Fruit fly (Drosophila melanogaster) Kc167 (cell line): ENCODE results near the gene Ada2a.

ENCODE experiments used
- Myc ChIP-seq: fragments of >200 bp; optimal IDR thresholded peaks from 2 replicates; lab custom pipeline; 2017; ENCODE audit warnings: missing external identifiers
- Sin3A ChIP-seq: fragments of >200 bp; optimal IDR thresholded peaks from 2 replicates; lab custom pipeline; 2018; ENCODE audit warnings: missing external identifiers
- h ChIP-seq: fragments of >200 bp; optimal IDR thresholded peaks from 3 replicates; lab custom pipeline; 2018; ENCODE audit warnings: missing external identifiers
- insv ChIP-seq: fragments of >200 bp; optimal IDR thresholded peaks from 3 replicates; lab custom pipeline; 2018; ENCODE audit warnings: missing external identifiers
- psq ChIP-seq: fragments of >200 bp; optimal IDR thresholded peaks from 2 replicates; lab custom pipeline; 2017; ENCODE audit warnings: missing external identifiers
- ttk ChIP-seq: sonication (Bioruptor generic); optimal IDR thresholded peaks from 2 replicates; lab custom pipeline; 2017; ENCODE audit warnings: missing external identifiers

Ada2a gene

DNA sequence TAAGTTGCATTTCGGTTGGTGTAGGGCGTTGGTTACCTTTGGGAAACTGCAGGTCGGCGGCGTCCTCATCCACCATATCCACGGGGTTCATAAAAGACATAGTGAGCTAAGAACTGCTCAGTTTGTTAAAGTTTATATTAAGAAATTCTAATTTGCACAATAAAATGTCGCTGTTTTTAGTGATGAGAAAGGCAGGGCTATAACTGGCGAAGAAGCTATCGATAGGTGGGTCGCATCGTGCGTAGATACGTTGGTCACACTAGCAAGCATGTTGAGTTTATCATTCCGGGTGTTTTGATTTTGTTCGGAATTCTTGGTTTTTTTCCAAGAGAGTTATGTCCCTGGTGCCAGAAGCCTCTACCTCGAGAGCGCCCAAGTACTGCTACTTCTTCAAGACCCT is at the start of gene Ada2a, which contains the start of the genes Polr2D, Tgs1 and moi:
Gene Ada2a, minus strand, starts transcription at position 207 of the 400 bp plus-strand sequence.
Gene Polr2D, minus strand, starts transcription at position 207 of the 400 bp plus-strand sequence.
Gene Tgs1, plus strand, starts transcription at position 250 of the 400 bp plus-strand sequence.
Gene moi, plus strand, starts transcription at position 250 of the 400 bp plus-strand sequence.
- TF ChIP-seq insv (no peak), h (lab: Kevin White, UChicago) (no peak), ttk (lab: Kevin White, UChicago) (no peak), Myc (lab: Kevin White, UChicago) (no peak), psq (lab: Kevin White, UChicago) (no peak), Sin3A (lab: Kevin White, UChicago) (no peak)

DNA sequence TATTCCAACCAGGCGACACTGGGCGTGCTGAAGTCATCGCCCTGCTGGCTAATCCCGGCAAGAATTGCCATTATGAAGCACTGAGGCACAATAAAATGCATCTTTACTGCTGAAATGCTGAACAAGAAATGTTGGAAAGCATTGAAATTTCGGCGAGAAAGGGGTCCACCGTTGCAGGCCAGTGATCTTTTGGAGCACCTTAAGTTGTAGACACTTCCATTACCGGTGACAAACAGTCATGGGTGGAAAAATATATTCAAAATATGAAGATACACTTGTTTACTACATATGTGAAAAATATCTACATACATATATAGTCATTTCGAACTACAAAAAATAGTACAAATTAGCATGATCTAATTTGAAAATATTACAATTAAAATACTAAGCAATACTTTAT is 47.5 kb upstream of the Ada2a start, which contains the start of gene CG7126:
Gene CG7126, minus strand, starts transcription at position 101 of the 400 bp plus-strand sequence.
- no peak for TF ChIP-seq h (lab: Kevin White, UChicago)
- TF ChIP-seq Myc (lab: Kevin White, UChicago), result no peak
- no peak for TF ChIP-seq Sin3A (lab: Kevin White, UChicago)
- no peak for TF ChIP-seq ttk (lab: Kevin White, UChicago)
- no peak for TF ChIP-seq psq (lab: Kevin White, UChicago)
- TF ChIP-seq insv, result no peak

DNA sequence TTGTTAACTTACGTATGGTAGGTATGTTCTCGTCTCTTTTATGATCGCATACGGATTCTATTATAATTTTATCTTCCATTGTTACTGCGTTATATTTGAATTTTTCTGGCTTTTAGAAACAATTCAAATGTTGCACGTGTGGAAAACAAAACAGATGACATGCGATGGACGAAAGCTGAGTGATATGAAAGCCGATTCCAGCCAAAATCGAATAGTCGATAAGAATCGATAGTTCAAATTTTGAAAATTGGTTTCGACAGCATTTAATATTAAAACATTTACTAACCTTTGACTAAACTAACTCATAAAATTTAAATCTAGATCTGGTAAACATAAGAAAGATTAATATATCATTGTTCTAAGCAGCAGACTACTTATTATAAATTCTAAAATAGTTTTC is 46.3 kb upstream of the Ada2a start, which contains the start of gene Polr1E:
Gene Polr1E, minus strand, starts transcription at position 160 of the 400 bp plus-strand sequence.
- TF ChIP-seq ttk (lab: Kevin White, UChicago) (no peak), psq (lab: Kevin White, UChicago) (no peak), h (lab: Kevin White, UChicago) (no peak), insv (no peak), Sin3A (lab: Kevin White, UChicago) (no peak), Myc (lab: Kevin White, UChicago) (no peak)

DNA sequence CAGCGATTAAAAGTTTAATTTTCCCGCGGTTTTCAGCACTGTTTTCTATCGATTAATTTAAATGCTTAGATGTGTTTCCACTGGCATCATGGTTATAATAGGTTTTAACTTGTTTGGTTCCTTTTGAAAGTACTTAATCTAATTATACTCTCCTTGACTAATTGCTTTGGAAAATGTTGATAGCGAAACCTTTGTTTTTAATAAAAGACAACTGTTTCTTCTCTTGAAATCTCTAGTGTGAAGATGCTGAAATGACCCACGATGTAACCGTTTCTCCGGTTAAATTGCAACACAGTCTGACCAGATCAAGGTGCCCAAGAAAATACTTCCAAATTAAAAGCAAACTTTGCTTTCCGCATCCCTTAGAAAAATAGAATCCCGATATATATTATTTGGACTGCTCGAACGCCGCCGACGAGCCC is 43.6 kb upstream of the Ada2a start, which contains the start of gene Dlc90F:
Gene Dlc90F, plus strand, starts transcription at position 330 of the 422 bp plus-strand sequence.
- TF ChIP-seq insv (no peak), Myc (lab: Kevin White, UChicago) (no peak), Sin3A (lab: Kevin White, UChicago) (no peak)

DNA sequence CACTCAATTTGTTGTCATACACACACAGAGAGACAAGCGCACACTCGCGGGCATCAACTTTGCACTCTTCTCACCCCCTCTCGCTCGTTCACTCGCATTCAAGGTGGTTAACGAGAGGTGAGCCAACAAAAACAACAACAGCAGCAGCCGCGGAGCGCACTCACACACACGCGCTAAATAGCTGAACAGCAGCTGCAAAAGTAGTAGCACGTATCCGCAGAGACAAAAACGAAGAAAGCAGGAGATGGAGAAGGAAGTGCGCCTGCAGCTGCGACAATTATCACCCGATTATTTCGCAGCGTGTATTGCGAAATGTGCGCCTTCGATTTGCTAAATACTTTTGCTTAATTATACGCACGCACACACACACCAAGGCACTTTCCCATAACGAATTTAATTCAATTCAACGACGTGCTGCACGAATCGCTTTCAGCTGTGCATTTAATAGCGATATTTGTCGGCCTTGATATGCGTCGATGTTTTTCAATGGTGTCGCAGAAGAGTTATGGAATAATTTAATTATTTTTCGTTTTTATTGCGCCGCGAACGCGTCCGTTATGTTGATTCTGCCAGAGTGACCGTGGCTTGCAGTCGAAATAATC is 43.1 kb upstream of the Ada2a start:
- no peak for TF ChIP-seq h (lab: Kevin White, UChicago)
- TF ChIP-seq psq (lab: Kevin White, UChicago), result no peak
- no peak for TF ChIP-seq insv
- TF ChIP-seq ttk (lab: Kevin White, UChicago), result no peak
- no peak for TF ChIP-seq Sin3A (lab: Kevin White, UChicago)
- TF ChIP-seq Myc (lab: Kevin White, UChicago), result no peak

DNA sequence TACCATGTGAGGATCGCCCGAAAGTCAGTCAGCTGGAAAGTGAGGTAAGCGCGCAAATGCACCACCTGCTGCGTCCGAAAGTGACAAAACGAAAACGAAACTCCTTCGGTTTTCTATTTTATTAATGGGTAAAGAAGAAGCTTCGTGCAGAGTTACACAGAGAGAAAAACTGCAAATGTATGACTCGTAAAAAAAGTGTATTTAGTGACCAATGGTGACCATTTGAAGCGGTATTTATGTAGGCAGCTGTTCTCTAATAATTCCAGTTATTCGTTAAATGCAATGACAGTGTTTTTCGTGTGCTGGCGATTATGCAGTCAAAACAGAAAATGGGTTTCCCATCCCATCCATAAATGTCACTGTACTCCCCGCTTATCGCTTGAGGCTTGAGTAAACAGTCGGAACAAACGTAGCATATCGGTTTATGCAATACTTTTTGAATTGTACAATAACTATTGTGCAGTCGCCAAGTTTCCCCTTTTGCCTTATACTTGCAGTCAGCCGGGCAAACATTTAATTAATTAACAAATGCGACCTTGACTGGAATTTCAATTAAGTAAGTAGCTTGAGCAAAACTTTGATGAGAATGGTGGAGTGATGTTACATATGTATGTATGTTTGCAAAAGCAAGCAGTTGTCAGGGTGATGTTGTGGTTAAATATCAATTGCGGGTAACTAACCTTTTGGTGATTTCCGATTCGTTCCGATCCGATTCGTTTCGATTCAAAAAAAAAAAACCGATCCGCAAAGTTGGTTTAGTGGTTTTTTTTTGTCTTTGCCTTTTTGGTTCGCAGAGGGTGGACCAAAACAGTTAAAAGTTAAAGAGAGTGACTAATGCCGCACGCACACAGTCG is 42.4 kb upstream of the Ada2a start:
- TF ChIP-seq ttk (lab: Kevin White, UChicago) (no peak), Myc (lab: Kevin White, UChicago) (no peak), insv (no peak), h (lab: Kevin White, UChicago) (no peak)

DNA sequence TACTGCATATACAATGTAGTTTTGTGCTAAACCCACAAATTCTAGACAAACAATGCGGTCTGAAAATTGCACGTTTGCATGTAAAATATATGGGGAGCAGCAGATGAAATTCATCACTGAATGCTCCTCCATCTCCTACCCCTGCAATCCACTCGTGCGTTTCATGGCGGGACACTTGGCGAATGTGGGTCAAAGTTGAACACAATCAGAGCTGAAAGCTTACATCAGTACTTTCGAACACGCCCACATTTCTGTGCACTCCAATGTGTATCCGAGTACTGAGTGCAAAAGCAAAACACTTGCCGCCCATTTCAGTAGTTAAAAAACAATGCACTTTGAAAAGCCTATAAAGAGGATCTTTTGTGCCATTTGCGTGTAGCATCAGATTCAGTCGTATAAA is 41.5 kb upstream of the Ada2a start:
- TF ChIP-seq Myc (lab: Kevin White, UChicago) (no peak), Sin3A (lab: Kevin White, UChicago) (no peak), psq (lab: Kevin White, UChicago) (no peak), insv (no peak), h (lab: Kevin White, UChicago) (no peak), ttk (lab: Kevin White, UChicago) (no peak)

DNA sequence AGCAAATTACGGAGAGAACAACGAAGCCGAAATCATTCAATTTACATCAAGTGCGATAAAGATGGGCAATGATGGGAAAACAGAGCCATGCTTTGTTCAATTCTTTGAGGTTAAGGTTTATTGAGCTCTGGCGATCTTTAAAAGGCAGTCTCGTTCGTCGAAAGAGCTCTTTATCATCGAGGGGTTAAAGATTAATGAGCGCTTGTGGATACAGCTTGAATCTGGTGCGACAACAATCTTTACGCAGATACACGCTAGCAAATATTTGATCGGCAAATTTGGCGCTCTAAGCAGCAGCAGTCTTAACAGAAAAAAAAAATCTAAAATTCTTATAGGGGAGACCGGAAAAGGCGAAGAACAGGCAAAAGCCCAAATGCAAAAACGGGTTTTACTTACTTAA is 40.8 kb upstream of the Ada2a start:
- TF ChIP-seq psq (lab: Kevin White, UChicago), result no peak
- no peak for TF ChIP-seq Sin3A (lab: Kevin White, UChicago)
- TF ChIP-seq h (lab: Kevin White, UChicago), result no peak
- no peak for TF ChIP-seq ttk (lab: Kevin White, UChicago)
- TF ChIP-seq Myc (lab: Kevin White, UChicago), result no peak
- TF ChIP-seq insv, result no peak

DNA sequence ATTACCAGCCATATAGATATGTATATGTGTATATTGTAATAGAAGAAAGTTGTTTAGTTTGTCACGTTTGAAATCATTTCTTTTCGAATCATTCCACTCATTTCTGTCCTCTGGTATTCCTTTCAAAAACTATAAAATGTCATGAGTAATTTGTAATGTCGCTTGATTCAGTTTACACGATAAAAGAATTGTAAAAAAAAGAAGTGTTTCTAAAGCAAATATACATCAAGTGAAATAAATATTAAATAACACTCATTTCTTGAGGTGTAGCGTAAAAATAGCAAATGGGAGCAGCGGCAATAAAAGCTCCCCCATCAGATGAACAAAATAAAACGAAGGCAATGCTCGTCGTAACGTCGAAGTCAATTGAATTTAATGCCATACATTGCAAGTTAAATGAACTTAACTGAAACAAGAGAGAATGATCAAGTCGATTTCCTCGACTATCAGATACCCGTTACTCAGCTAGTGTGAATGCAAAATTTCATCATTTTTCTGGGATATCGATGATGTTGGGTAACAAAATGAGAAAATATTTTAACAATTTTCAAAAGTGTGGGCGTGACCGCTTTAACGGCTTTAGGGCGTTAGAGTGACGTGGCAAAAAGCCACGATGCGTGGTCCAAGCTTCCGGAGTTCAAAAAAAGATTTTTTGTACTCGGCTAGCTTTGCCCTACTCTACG is 40.1 kb upstream of the Ada2a start:
- TF ChIP-seq ttk (lab: Kevin White, UChicago) (no peak), h (lab: Kevin White, UChicago) (no peak)

DNA sequence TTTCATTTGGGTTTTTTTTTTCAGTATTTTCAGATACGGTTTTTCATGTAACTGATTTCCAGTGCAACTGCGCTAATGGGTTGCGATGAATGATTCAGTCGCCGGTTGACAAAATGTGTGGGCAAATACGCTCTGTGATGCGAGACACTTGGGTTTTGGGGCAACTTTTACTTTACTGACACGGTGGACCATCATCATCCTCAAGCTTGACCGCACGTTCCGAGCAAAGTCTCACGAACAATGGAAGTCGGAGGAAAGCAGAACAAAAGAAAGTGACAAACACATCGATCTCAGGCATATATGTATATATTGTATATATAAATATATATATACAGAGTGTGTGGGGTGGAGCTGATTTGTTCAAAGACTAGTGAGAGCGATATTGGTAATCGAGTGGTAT is 39.2 kb upstream of the Ada2a start:
- TF ChIP-seq insv (no peak), Myc (lab: Kevin White, UChicago) (no peak), h (lab: Kevin White, UChicago) (no peak), psq (lab: Kevin White, UChicago) (no peak), Sin3A (lab: Kevin White, UChicago) (no peak), ttk (lab: Kevin White, UChicago) (no peak)

DNA sequence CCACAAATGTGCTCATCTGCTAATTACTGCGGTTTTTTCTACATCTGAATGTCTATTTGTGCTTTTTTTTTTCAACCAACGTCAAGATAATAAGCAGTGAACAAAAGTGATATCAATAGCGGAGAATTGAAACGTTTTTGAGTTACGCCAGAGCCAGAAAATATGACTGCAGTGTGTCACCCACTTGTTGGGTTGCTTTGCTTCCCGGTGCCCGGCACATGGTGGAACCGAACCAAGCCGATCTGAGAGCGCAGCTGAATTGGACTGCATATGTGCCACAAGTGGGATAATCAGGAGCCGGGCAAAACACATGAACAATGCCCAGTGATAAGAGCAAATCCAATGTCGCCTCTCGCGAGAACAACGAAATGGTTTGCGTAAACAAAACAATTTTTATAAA is 37.1 kb upstream of the Ada2a start:
- TF ChIP-seq psq (lab: Kevin White, UChicago), result no peak
- TF ChIP-seq ttk (lab: Kevin White, UChicago), result no peak
- no peak for TF ChIP-seq h (lab: Kevin White, UChicago)
- no peak for TF ChIP-seq Myc (lab: Kevin White, UChicago)
- no peak for TF ChIP-seq Sin3A (lab: Kevin White, UChicago)
- TF ChIP-seq insv, result no peak
